Worm (Caenorhabditis elegans): ENCODE data around the gene T11B7.2.
A peak's percentile ranks its signal among the peaks of the same experiment; 100 is the strongest.

T11B7.2 gene

ce11 chrIV:8893746-8894145 lies 49.4 kb upstream of the T11B7.2 start, which contains the start of gene rad-54.L2 (continued):
- TF ChIP-seq dpl-1 (GFP tag; optimal IDR thresholded peaks at IDR 0.05) (peak; percentile 43 to 63 (median 52)), snu-23 (GFP tag; optimal IDR thresholded peaks at IDR 0.05) (peak; percentile 64), elt-3 (tag; optimal IDR thresholded peaks at IDR 0.05) (peak in 1 of 6 experiments; percentile 3), lin-13 (GFP tag; optimal IDR thresholded peaks at IDR 0.05) (peak; percentile 43), nhr-90 (tag; optimal IDR thresholded peaks at IDR 0.05; ENCODE audit: poor library complexity) (peak; percentile 23), elt-2 (tag; optimal IDR thresholded peaks at IDR 0.05) (no peak), tbx-2 (tag; optimal IDR thresholded peaks at IDR 0.05) (peak; percentile 29), lin-35 (GFP tag; optimal IDR thresholded peaks at IDR 0.05) (peak; percentile 58 to 80), C34B4.2 (tag; optimal IDR thresholded peaks at IDR 0.05) (no peak), unc-62 (GFP tag; optimal IDR thresholded peaks at IDR 0.05) (no peak), unc-30 (tag; optimal IDR thresholded peaks at IDR 0.05) (no peak), grh-1 (GFP tag; IDR thresholded peaks at IDR 0.05) (no peak), C16A3.4 (tag; optimal IDR thresholded peaks at IDR 0.05) (no peak), nhr-20 (tag; optimal IDR thresholded peaks at IDR 0.05) (peak; percentile 61), egl-13 (tag; optimal IDR thresholded peaks at IDR 0.05) (peak; percentile 4), unc-86 (tag; optimal IDR thresholded peaks at IDR 0.05) (no peak), fkh-10 (GFP tag; optimal IDR thresholded peaks at IDR 0.05) (no peak), isw-1 (GFP tag; IDR thresholded peaks at IDR 0.05) (no peak), snpc-4 (tag; optimal IDR thresholded peaks at IDR 0.05) (peak; percentile 19), lin-15B (tag; optimal IDR thresholded peaks at IDR 0.05) (peak; percentile 35), sox-4 (tag; optimal IDR thresholded peaks at IDR 0.05) (no peak), aly-2 (tag; optimal IDR thresholded peaks at IDR 0.05) (no peak), vab-15 (tag; optimal IDR thresholded peaks at IDR 0.05) (no peak), tlp-1 (tag; optimal IDR thresholded peaks at IDR 0.05) (no peak), nhr-237 (tag; optimal IDR thresholded peaks at IDR 0.05) (peak; percentile 26), dsc-1 (tag; optimal IDR thresholded peaks at IDR 0.05) (peak; percentile 57), pqm-1 (tag; optimal IDR thresholded peaks at IDR 0.05) (no peak), nhr-19 (GFP tag; conservative IDR thresholded peaks at IDR 0.05) (no peak), hlh-4 (tag; optimal IDR thresholded peaks at IDR 0.05) (no peak), zip-4 (GFP tag; optimal IDR thresholded peaks at IDR 0.05) (peak; percentile 39), blmp-1 (tag; optimal IDR thresholded peaks at IDR 0.05) (peak; percentile 17), efl-1 (optimal IDR thresholded peaks at IDR 0.05) (peak; percentile 54 to 65), efl-1 (GFP tag; optimal IDR thresholded peaks at IDR 0.05 in 1 of 2) (peak; percentile 65 to 93)

ce11 chrIV:8892558-8892957 lies 48.2 kb upstream of the T11B7.2 start, which contains the start of gene C27B7.2:
C27B7.2 (plus strand) TSS chrIV:8892858.
- TF ChIP-seq ceh-90 (tag; optimal IDR thresholded peaks at IDR 0.05) = no peak
- no peak for TF ChIP-seq nhr-76 (tag; optimal IDR thresholded peaks at IDR 0.05)

ce11 chrIV:8891131-8891530 lies 46.8 kb upstream of the T11B7.2 start, which contains the start of gene spr-2:
spr-2 (plus strand) TSS chrIV:8891462.
- TF ChIP-seq fos-1 (tag; optimal IDR thresholded peaks at IDR 0.05) (peak; percentile 55), jun-1 (tag; optimal IDR thresholded peaks at IDR 0.05) (peak; percentile 39), dpl-1 (GFP tag; optimal IDR thresholded peaks at IDR 0.05) (peak; percentile 84 to 88 (median 87)), ztf-4 (tag; optimal IDR thresholded peaks at IDR 0.05) (peak; percentile 54), swsn-7 (tag; optimal IDR thresholded peaks at IDR 0.05) (peak; percentile 81), elt-2 (tag; optimal IDR thresholded peaks at IDR 0.05) (peak; percentile 8), fkh-8 (tag; optimal IDR thresholded peaks at IDR 0.05) (peak; percentile 50), zip-4 (GFP tag; optimal IDR thresholded peaks at IDR 0.05) (no peak), tlp-1 (tag; optimal IDR thresholded peaks at IDR 0.05) (no peak), irx-1 (tag; optimal IDR thresholded peaks at IDR 0.05) (peak; percentile 59), egl-13 (tag; optimal IDR thresholded peaks at IDR 0.05) (peak; percentile 39), nhr-90 (tag; optimal IDR thresholded peaks at IDR 0.05; ENCODE audit: poor library complexity) (peak; percentile 79), snpc-4 (tag; optimal IDR thresholded peaks at IDR 0.05) (peak; percentile 66), fkh-10 (GFP tag; optimal IDR thresholded peaks at IDR 0.05) (peak; percentile 30), lin-15B (tag; optimal IDR thresholded peaks at IDR 0.05) (peak; percentile 65), isw-1 (GFP tag; IDR thresholded peaks at IDR 0.05) (peak; percentile 42; the same call in 1 of the 2 replicates), lin-35 (GFP tag; optimal IDR thresholded peaks at IDR 0.05) (peak; percentile 86 to 91), F16B12.6 (tag; optimal IDR thresholded peaks at IDR 0.05) (peak; percentile 52), snu-23 (GFP tag; optimal IDR thresholded peaks at IDR 0.05) (peak; percentile 78), unc-130 (tag; optimal IDR thresholded peaks at IDR 0.05) (peak; percentile 37), ztf-11 (tag; optimal IDR thresholded peaks at IDR 0.05) (peak in 1 of 2 experiments; percentile 3), elt-3 (tag; optimal IDR thresholded peaks at IDR 0.05) (peak in 2 of 6 experiments; percentile 12 to 34), unc-62 (GFP tag; optimal IDR thresholded peaks at IDR 0.05) (no peak), mep-1 (tag; optimal IDR thresholded peaks at IDR 0.05) (peak; percentile 92), ceh-63 (GFP tag; optimal IDR thresholded peaks at IDR 0.05) (no peak), alr-1 (tag; optimal IDR thresholded peaks at IDR 0.05; ENCODE audit: borderline replicate concordance) (no peak), ceh-88 (GFP tag; IDR thresholded peaks at IDR 0.05) (no peak), nhr-77 (tag; optimal IDR thresholded peaks at IDR 0.05) (peak; percentile 19), hlh-4 (tag; optimal IDR thresholded peaks at IDR 0.05) (no peak)

All from whole organism, L1 larva.